Worm (Caenorhabditis elegans) whole organism, mixed stage, embryonic: Measurements from ENCODE around the gene set-25.

Source experiments
- bed-3 ChIP-seq: fragments of 200-800 bp; sonication (Bioruptor generic); optimal IDR thresholded peaks from 3 replicates; lab custom pipeline; 2018; ENCODE audit warnings: mild to moderate bottlenecking, missing genetic modification characterization, moderate library complexity, missing compliant biosample characterization
- ces-1 ChIP-seq: fragments of 150-350 bp; optimal IDR thresholded peaks from 2 replicates; lab custom pipeline; 2014; ENCODE audit warnings: missing biosample characterization, missing genetic modification reagents, missing genetic modification characterization
- cnd-1 ChIP-seq: fragments of 200-800 bp; sonication (Bioruptor generic); optimal IDR thresholded peaks from 2 replicates; lab custom pipeline; 2018; ENCODE audit warnings: mild to moderate bottlenecking, missing genetic modification characterization, missing compliant biosample characterization
- elt-1 ChIP-seq: sonication (generic microtip); optimal IDR thresholded peaks from 2 replicates; lab custom pipeline; 2017; ENCODE audit warnings: missing genetic modification characterization, mild to moderate bottlenecking, missing compliant biosample characterization, antibody characterized with exemption, moderate library complexity, borderline replicate concordance; ENCODE audit not compliant: insufficient read depth
- elt-3 ChIP-seq: fragments of 150-350 bp; optimal IDR thresholded peaks from 2 replicates; lab custom pipeline; 2014; ENCODE audit warnings: missing biosample characterization, missing genetic modification characterization
- lin-13 ChIP-seq: fragments of 150-350 bp; optimal IDR thresholded peaks from 2 replicates; lab custom pipeline; 2014; ENCODE audit warnings: missing biosample characterization, missing genetic modification characterization
- mab-5 ChIP-seq: fragments of 150-350 bp; optimal IDR thresholded peaks from 2 replicates; lab custom pipeline; 2014; ENCODE audit warnings: missing biosample characterization, missing genetic modification characterization
- nhr-28 ChIP-seq: fragments of 150-350 bp; optimal IDR thresholded peaks from 2 replicates; lab custom pipeline; 2014; ENCODE audit warnings: missing biosample characterization, missing genetic modification characterization
- nhr-76 ChIP-seq: sonication (generic microtip); optimal IDR thresholded peaks from 2 replicates; lab custom pipeline; 2017; ENCODE audit warnings: missing biosample characterization, missing genetic modification characterization
- snpc-4 ChIP-seq: fragments of 150-350 bp; optimal IDR thresholded peaks from 2 replicates; lab custom pipeline; 2014; ENCODE audit warnings: missing biosample characterization, missing genetic modification characterization
- unc-39 ChIP-seq: fragments of 150-350 bp; optimal IDR thresholded peaks from 2 replicates; lab custom pipeline; 2014; ENCODE audit warnings: missing biosample characterization, missing genetic modification characterization
- unc-62 ChIP-seq: fragments of 150-350 bp; optimal IDR thresholded peaks from 2 replicates; lab custom pipeline; 2014; ENCODE audit warnings: missing biosample characterization, missing genetic modification reagents, missing genetic modification characterization
- ztf-11 ChIP-seq: fragments of 150-350 bp; optimal IDR thresholded peaks from 2 replicates; lab custom pipeline; 2014; ENCODE audit warnings: missing biosample characterization, missing genetic modification characterization

ce11 chrIII:13324739-13325138 is 31.8 kb upstream of the set-25 start, which contains the start of gene F53A2.1:
- TF ChIP-seq unc-62 (no peak), nhr-28 (tag; lab: Kevin White, UChicago) (no peak), elt-3 (no peak), elt-1 (tag; lab: Kevin White, UChicago) (no peak), unc-39 (tag; lab: Kevin White, UChicago) (no peak), nhr-76 (tag; lab: Kevin White, UChicago) (no peak), bed-3 (GFP tag; lab: Kevin White, UChicago) (no peak), cnd-1 (no peak), mab-5 (tag; lab: Kevin White, UChicago) (no peak), lin-13 (no peak), ztf-11 (tag; lab: Kevin White, UChicago) (no peak), snpc-4 (no peak), ces-1 (GFP tag; lab: Kevin White, UChicago) (no peak)
